Fruit fly (Drosophila melanogaster): ENCODE results near the gene Crag.

Gene Crag

DNA sequence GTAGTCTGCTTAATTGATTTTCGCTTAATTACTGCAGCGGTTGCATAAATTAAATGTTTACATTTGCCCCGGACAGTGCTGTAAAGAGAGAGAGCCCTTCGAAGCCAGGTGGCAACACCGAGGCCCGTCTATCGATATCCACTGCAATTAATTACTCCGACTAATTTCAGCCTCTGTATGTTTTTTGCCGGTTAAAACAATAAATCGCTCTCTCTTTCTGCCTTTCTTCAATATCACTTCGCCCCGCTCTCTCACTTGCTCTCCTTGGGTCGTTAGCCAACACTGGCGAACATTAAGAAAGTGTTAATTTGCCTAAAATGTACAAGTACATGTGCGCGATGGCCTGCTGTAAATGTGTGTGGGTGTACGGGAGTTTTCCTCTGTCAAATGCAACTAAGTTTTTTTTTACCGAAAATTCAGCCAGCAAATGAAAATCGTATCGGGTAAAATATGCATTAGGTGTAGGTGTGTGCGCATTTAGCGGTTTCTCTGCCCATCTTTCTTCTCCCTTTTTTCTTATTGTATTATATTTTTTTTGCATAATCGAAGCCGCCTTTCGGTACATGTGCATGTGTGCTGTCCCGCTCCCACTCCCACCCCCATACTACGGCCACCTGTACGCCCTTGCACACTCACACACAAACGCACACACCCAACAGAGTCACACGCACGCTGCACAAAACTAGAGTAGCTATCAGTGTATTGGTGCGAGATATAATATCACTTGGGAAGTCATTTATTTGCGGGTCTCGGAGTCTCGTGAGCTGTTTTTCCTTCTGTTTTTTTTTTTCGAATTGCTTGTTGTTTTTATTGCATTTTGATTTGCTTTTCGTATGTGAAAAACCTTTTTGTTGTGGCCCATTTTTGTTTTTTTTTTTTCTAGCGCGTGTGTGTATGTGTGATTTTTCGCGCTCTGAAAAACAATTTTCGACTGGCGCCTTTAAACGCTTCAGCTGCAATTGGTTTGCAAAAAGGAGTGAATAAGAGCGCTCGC is 30.1 kb upstream of the Crag start (continued):
- TF ChIP-seq Med (GFP tag) (peak; percentile 92), fd102C (GFP tag; optimal IDR thresholded peaks at IDR 0.05) (no peak), vfl (GFP tag; optimal IDR thresholded peaks at IDR 0.05) (peak; percentile 21), Atf6 (GFP tag; IDR thresholded peaks at IDR 0.05) (no peak), nerfin-2 (GFP tag; IDR thresholded peaks at IDR 0.05; ENCODE audit: partially characterized antibody) (peak; percentile 36; the same call in 1 of the 2 replicates), fd3F (GFP tag; optimal IDR thresholded peaks at IDR 0.05) (no peak), CG8281 (tag; optimal IDR thresholded peaks at IDR 0.05) (peak; percentile 56), CG12391 (tag; optimal IDR thresholded peaks at IDR 0.05) (peak; percentile 39), sna (GFP tag; IDR thresholded peaks at IDR 0.05; ENCODE audit: partially characterized antibody) (0 out of 2 replicates have a peak, but pooled peaks have one; percentile 20), CG11085 (GFP tag; IDR thresholded peaks at IDR 0.05) (no peak), Ets97D (GFP tag; optimal IDR thresholded peaks at IDR 0.05) (peak; percentile 6), Gsc (GFP tag; IDR thresholded peaks at IDR 0.05) (no peak), CG7556 (GFP tag; optimal IDR thresholded peaks at IDR 0.05) (no peak), NC2α (GFP tag; optimal IDR thresholded peaks at IDR 0.05) (no peak), kay (GFP tag; optimal IDR thresholded peaks at IDR 0.05) (no peak), tna (GFP tag; IDR thresholded peaks at IDR 0.05; ENCODE audit: partially characterized antibody) (0 out of 2 replicates have a peak, but pooled peaks have one; percentile 32), CG9817 (tag; optimal IDR thresholded peaks at IDR 0.05) (no peak), pzg (GFP tag; optimal IDR thresholded peaks at IDR 0.05) (peak; percentile 48), cato (GFP tag; optimal IDR thresholded peaks at IDR 0.05; ENCODE audit: borderline replicate concordance) (no peak), CG8924 (tag; optimal IDR thresholded peaks at IDR 0.05) (peak; percentile 8), CG3995 (GFP tag; optimal IDR thresholded peaks at IDR 0.05) (no peak), Lim3 (GFP tag; IDR thresholded peaks at IDR 0.05) (no peak), schlank (tag; optimal IDR thresholded peaks at IDR 0.05) (no peak), luna (GFP tag; optimal IDR thresholded peaks at IDR 0.05) (no peak), twi (tag; optimal IDR thresholded peaks at IDR 0.05) (no peak), Mad (GFP tag; optimal IDR thresholded peaks at IDR 0.05) (no peak), CG6175 (GFP tag; IDR thresholded peaks at IDR 0.05) (no peak), CG6813 (GFP tag; optimal IDR thresholded peaks at IDR 0.05) (no peak), stc (GFP tag; IDR thresholded peaks at IDR 0.05) (no peak), CG16779 (GFP tag; IDR thresholded peaks at IDR 0.05) (no peak), CG13287 (GFP tag; IDR thresholded peaks at IDR 0.05; ENCODE audit: partially characterized antibody) (peak; percentile 45), CG12155 (GFP tag; optimal IDR thresholded peaks at IDR 0.05) (no peak), CG17186 (GFP tag; optimal IDR thresholded peaks at IDR 0.05) (peak; percentile 19), CG3726 (GFP tag; IDR thresholded peaks at IDR 0.05) (no peak), CG15073 (GFP tag; optimal IDR thresholded peaks at IDR 0.05) (no peak), CG7987 (GFP tag; optimal IDR thresholded peaks at IDR 0.05) (no peak), CG32772 (GFP tag; IDR thresholded peaks at IDR 0.05) (no peak), ap (GFP tag; IDR thresholded peaks at IDR 0.05) (no peak), CrebB (tag; optimal IDR thresholded peaks at IDR 0.05) (peak; percentile 21), Dfd (GFP tag; optimal IDR thresholded peaks at IDR 0.05) (no peak), Spps (tag; optimal IDR thresholded peaks at IDR 0.05) (no peak), yki (optimal IDR thresholded peaks at IDR 0.05) (no peak), caup (GFP tag; optimal IDR thresholded peaks at IDR 0.05; ENCODE audit: severe bottlenecking) (peak; percentile 31), B-H1 (GFP tag; IDR thresholded peaks at IDR 0.05) (no peak), NK7.1 (GFP tag; optimal IDR thresholded peaks at IDR 0.05) (no peak), chinmo (GFP tag; IDR thresholded peaks at IDR 0.05; ENCODE audit: partially characterized antibody) (peak; percentile 68; the same call in 2 of the 4 replicates), CG12071 (GFP tag; optimal IDR thresholded peaks at IDR 0.05) (peak; percentile 34), mld (GFP tag; IDR thresholded peaks at IDR 0.05; ENCODE audit: partially characterized antibody) (peak; percentile 59; the same call in 1 of the 3 replicates)

All from whole organism, embryonic.